Worm (Caenorhabditis elegans): ENCODE measurements around the gene ttr-52.
"Not testable (repeated sequence)": the region's sequence is repeated elsewhere in the genome, so short reads cannot be mapped to it uniquely, and the experiment has no call there.

Gene ttr-52

ce11 chrIII:13395262-13395661 is 9.3 kb upstream of the ttr-52 start, which contains the start of gene F11F1.1:
TSS of gene F11F1.1 (plus strand) at chrIII:13395562.
- TF ChIP-seq fos-1 (tag; optimal IDR thresholded peaks at IDR 0.05) (peak; percentile 31), nhr-11 (tag; optimal IDR thresholded peaks at IDR 0.05) (no peak), elt-1 (tag; optimal IDR thresholded peaks at IDR 0.05) (no peak)

ce11 chrIII:13401673-13402258 is 2.8 kb upstream of the ttr-52 start, which contains the start of the genes srlf-9 and srlf-10:
TSS of gene srlf-9 (minus strand) at chrIII:13401773.
TSS of gene srlf-10 (plus strand) at chrIII:13402208.
- TF ChIP-seq sem-4, nhr-25, elt-3 (tag; optimal IDR thresholded peaks at IDR 0.05): not testable (repeated sequence)

- no peak for TF ChIP-seq nhr-11 (tag; optimal IDR thresholded peaks at IDR 0.05)
- no peak for TF ChIP-seq dmd-4 (tag; optimal IDR thresholded peaks at IDR 0.05)
- no peak for TF ChIP-seq nhr-21 (tag; optimal IDR thresholded peaks at IDR 0.05)
- no peak for TF ChIP-seq fos-1 (tag; optimal IDR thresholded peaks at IDR 0.05)
- TF ChIP-seq nhr-23 (tag; optimal IDR thresholded peaks at IDR 0.05) = no peak
- no peak for TF ChIP-seq skn-1 (tag; optimal IDR thresholded peaks at IDR 0.05)
- no peak for TF ChIP-seq egl-27 (tag; optimal IDR thresholded peaks at IDR 0.05)
- TF ChIP-seq ztf-4 (tag; optimal IDR thresholded peaks at IDR 0.05) = no peak
These were observed 1.6 kb upstream of the ttr-52 start, which contains the start of gene mig-18 for ce11 chrIII:13402934-13403333. TSS of gene mig-18 (plus strand) at chrIII:13403234.

ce11 chrIII:13405504-13405903 is 986 bp downstream of the ttr-52 start, which contains the start of gene nas-1:
TSS of gene nas-1 (plus strand) at chrIII:13405804.
- TF ChIP-seq alr-1 (tag; optimal IDR thresholded peaks at IDR 0.05) (no peak), fos-1 (tag; optimal IDR thresholded peaks at IDR 0.05) (no peak), lsy-2 (tag; optimal IDR thresholded peaks at IDR 0.05) (no peak), elt-3 (tag; optimal IDR thresholded peaks at IDR 0.05) (no peak), blmp-1 (tag; optimal IDR thresholded peaks at IDR 0.05; ENCODE audit: insufficient read depth) (no peak), aly-2 (tag; optimal IDR thresholded peaks at IDR 0.05) (no peak), nhr-10 (tag; optimal IDR thresholded peaks at IDR 0.05) (no peak), zag-1 (tag; optimal IDR thresholded peaks at IDR 0.05) (no peak), F13H6.1 (tag; optimal IDR thresholded peaks at IDR 0.05) (no peak), sma-3 (GFP tag; optimal IDR thresholded peaks at IDR 0.05) (no peak), elt-1 (tag; optimal IDR thresholded peaks at IDR 0.05) (no peak), lin-39 (tag; optimal IDR thresholded peaks at IDR 0.05) (no peak), unc-55 (GFP tag; optimal IDR thresholded peaks at IDR 0.05) (no peak), nhr-23 (tag; optimal IDR thresholded peaks at IDR 0.05) (no peak), nhr-25 (tag; optimal IDR thresholded peaks at IDR 0.05) (no peak), sem-4 (tag; optimal IDR thresholded peaks at IDR 0.05) (no peak), unc-62 (GFP tag; optimal IDR thresholded peaks at IDR 0.05) (no peak), nhr-129 (tag; optimal IDR thresholded peaks at IDR 0.05) (no peak), nhr-12 (tag; optimal IDR thresholded peaks at IDR 0.05) (no peak)

- TF ChIP-seq aly-2 (tag; optimal IDR thresholded peaks at IDR 0.05) = no peak
- no peak for TF ChIP-seq F13H6.1 (tag; optimal IDR thresholded peaks at IDR 0.05)
- TF ChIP-seq egl-27 (tag; optimal IDR thresholded peaks at IDR 0.05) = no peak
- TF ChIP-seq nhr-25 (tag; optimal IDR thresholded peaks at IDR 0.05) = no peak
- TF ChIP-seq elt-3 (tag; optimal IDR thresholded peaks at IDR 0.05) = no peak
These were observed 5.0 kb downstream of the ttr-52 start, which contains the start of gene myo-6 for ce11 chrIII:13409498-13409897. TSS of gene myo-6 (plus strand) at chrIII:13409798.

ce11 chrIII:13411202-13411601 is 6.7 kb downstream of the ttr-52 start:
- TF ChIP-seq nhr-129 (tag; optimal IDR thresholded peaks at IDR 0.05) = no peak
- TF ChIP-seq fos-1 (tag; optimal IDR thresholded peaks at IDR 0.05) = peak; percentile 24

ce11 chrIII:13418975-13419374 is 14.5 kb downstream of the ttr-52 start:
- TF ChIP-seq fos-1 (tag; optimal IDR thresholded peaks at IDR 0.05) (no peak), nhr-77 (tag; optimal IDR thresholded peaks at IDR 0.05) (no peak), F13H6.1 (tag; optimal IDR thresholded peaks at IDR 0.05) (no peak), sma-9 (GFP tag; optimal IDR thresholded peaks at IDR 0.05) (no peak), sma-9 (tag; optimal IDR thresholded peaks at IDR 0.05) (no peak), ztf-11 (tag; optimal IDR thresholded peaks at IDR 0.05) (no peak), lin-13 (GFP tag; optimal IDR thresholded peaks at IDR 0.05) (no peak), unc-39 (tag; optimal IDR thresholded peaks at IDR 0.05) (no peak), egl-27 (tag; optimal IDR thresholded peaks at IDR 0.05) (no peak), nhr-21 (tag; optimal IDR thresholded peaks at IDR 0.05) (no peak), zag-1 (tag; optimal IDR thresholded peaks at IDR 0.05) (no peak), R02D3.7 (tag; optimal IDR thresholded peaks at IDR 0.05) (no peak), ceh-82 (tag; optimal IDR thresholded peaks at IDR 0.05) (no peak), nhr-6 (tag; optimal IDR thresholded peaks at IDR 0.05) (no peak)
